Worm (Caenorhabditis elegans) whole organism, young adult: Measurements from ENCODE around the gene abi-1.

Experiments used
- D2030.7 ChIP-seq: fragments of 200-800 bp; sonication (Bioruptor generic); IDR thresholded peaks from 2 replicates; pipeline ENCODE4 v1.3.6; 2022; ENCODE audit warnings: missing genetic modification reagents, missing genetic modification characterization, missing compliant biosample characterization
- F33H1.4 ChIP-seq: fragments of 200-800 bp; sonication (Bioruptor generic); IDR thresholded peaks from 2 replicates; pipeline ENCODE4 v1.3.6; 2022; ENCODE audit warnings: missing genetic modification reagents, missing genetic modification characterization, missing compliant biosample characterization
- K12H6.12 ChIP-seq: fragments of 200-800 bp; sonication (Bioruptor generic); optimal IDR thresholded peaks from 2 replicates; lab custom pipeline; 2018; ENCODE audit warnings: mild to moderate bottlenecking, missing genetic modification characterization, missing compliant biosample characterization
- T07F8.4 ChIP-seq: sonication (generic microtip); optimal IDR thresholded peaks from 2 replicates; lab custom pipeline; 2016; ENCODE audit warnings: mild to moderate bottlenecking, missing genetic modification characterization, moderate library complexity, missing compliant biosample characterization
- Y53F4B.3 ChIP-seq: fragments of 200-800 bp; sonication (Bioruptor generic); IDR thresholded peaks from 2 replicates; pipeline ENCODE4 v1.3.6; 2022; ENCODE audit warnings: missing genetic modification reagents, missing genetic modification characterization, missing compliant biosample characterization
- Y67H2A.10 ChIP-seq: fragments of 200-800 bp; sonication (Bioruptor generic); conservative IDR thresholded peaks from 2 replicates; pipeline ENCODE4 v1.3.6; 2022; ENCODE audit warnings: missing genetic modification reagents, missing genetic modification characterization, missing compliant biosample characterization
- akir-1 ChIP-seq: fragments of 200-800 bp; sonication (Bioruptor generic); optimal IDR thresholded peaks from 2 replicates; lab custom pipeline; 2018; ENCODE audit warnings: mild to moderate bottlenecking, missing genetic modification characterization, moderate library complexity, missing compliant biosample characterization
- aptf-3 ChIP-seq: fragments of 200-800 bp; sonication (Bioruptor generic); IDR thresholded peaks from 2 replicates; pipeline ENCODE4 v1.3.6; 2022; ENCODE audit warnings: missing genetic modification characterization, missing compliant biosample characterization
- athp-1 ChIP-seq: sonication (generic microtip); optimal IDR thresholded peaks from 2 replicates; lab custom pipeline; 2017; ENCODE audit warnings: mild to moderate bottlenecking, missing genetic modification characterization, missing compliant biosample characterization
- attf-5 ChIP-seq: fragments of 200-800 bp; sonication (Bioruptor generic); optimal IDR thresholded peaks from 2 replicates; lab custom pipeline; 2018; ENCODE audit warnings: mild to moderate bottlenecking, missing genetic modification characterization, missing compliant biosample characterization
- cebp-1 ChIP-seq, 2 experiments: fragments of 200-800 bp in 1 of 2; sonication (Bioruptor generic) in 1 of 2; sonication (generic microtip) in 1 of 2; IDR thresholded peaks in 1 of 2; optimal IDR thresholded peaks in 1 of 2; 2 replicates each; pipeline versions ENCODE4 v1.3.6 to Lab custom; 2017 to 2022; ENCODE audit warnings: missing compliant biosample characterization in 2 of 2, missing genetic modification characterization in 2 of 2, mild to moderate bottlenecking in 1 of 2, missing genetic modification reagents in 1 of 2, moderate library complexity in 1 of 2
- ceh-100 ChIP-seq: fragments of 200-800 bp; sonication (Bioruptor generic); IDR thresholded peaks from 2 replicates; pipeline ENCODE4 v1.3.6; 2022; ENCODE audit warnings: missing genetic modification reagents, missing genetic modification characterization, missing compliant biosample characterization
- ceh-40 ChIP-seq: fragments of 200-800 bp; sonication (Bioruptor generic); IDR thresholded peaks from 2 replicates; pipeline ENCODE4 v1.3.6; 2022; ENCODE audit warnings: missing genetic modification characterization, missing compliant biosample characterization
- ceh-58 ChIP-seq: fragments of 200-800 bp; sonication (Bioruptor generic); IDR thresholded peaks from 2 replicates; pipeline ENCODE4 v1.3.6; 2022; ENCODE audit warnings: missing genetic modification characterization, missing compliant biosample characterization
- ceh-79 ChIP-seq: sonication (generic microtip); optimal IDR thresholded peaks from 2 replicates; lab custom pipeline; 2017; ENCODE audit warnings: mild to moderate bottlenecking, missing genetic modification characterization, missing compliant biosample characterization
- ceh-91 ChIP-seq: fragments of 200-800 bp; sonication (Bioruptor generic); IDR thresholded peaks from 2 replicates; pipeline ENCODE4 v1.3.6; 2022; ENCODE audit warnings: missing genetic modification reagents, missing genetic modification characterization, missing compliant biosample characterization
- dpl-1 ChIP-seq: fragments of 150-350 bp; optimal IDR thresholded peaks from 2 replicates; lab custom pipeline; 2014; ENCODE audit warnings: missing biosample characterization, missing genetic modification reagents, missing genetic modification characterization
- efl-1 ChIP-seq: fragments of 150-350 bp; optimal IDR thresholded peaks from 2 replicates; lab custom pipeline; 2014; ENCODE audit warnings: missing biosample characterization, missing genetic modification reagents, missing genetic modification characterization
- egl-44 ChIP-seq: fragments of 200-800 bp; sonication (Bioruptor generic); IDR thresholded peaks from 2 replicates; pipeline ENCODE4 v1.3.6; 2022; ENCODE audit warnings: missing genetic modification reagents, missing genetic modification characterization, missing compliant biosample characterization
- egrh-3 ChIP-seq: fragments of 200-800 bp; sonication (Bioruptor generic); IDR thresholded peaks from 2 replicates; pipeline ENCODE4 v1.3.6; 2022; ENCODE audit warnings: missing genetic modification reagents, missing genetic modification characterization, missing compliant biosample characterization
- lag-1 ChIP-seq: fragments of 200-800 bp; sonication (Bioruptor generic); IDR thresholded peaks from 2 replicates; pipeline ENCODE4 v1.3.6; 2022; ENCODE audit warnings: missing genetic modification reagents, missing genetic modification characterization, missing compliant biosample characterization
- lin-54 ChIP-seq: fragments of 200-800 bp; sonication (Bioruptor generic); optimal IDR thresholded peaks from 2 replicates; lab custom pipeline; 2018; ENCODE audit warnings: mild to moderate bottlenecking, missing genetic modification characterization, missing compliant biosample characterization
- lsl-1 ChIP-seq: fragments of 200-800 bp; sonication (Bioruptor generic); optimal IDR thresholded peaks from 2 replicates; lab custom pipeline; 2018; ENCODE audit warnings: mild to moderate bottlenecking, missing genetic modification characterization, moderate library complexity, missing compliant biosample characterization
- madf-6 ChIP-seq: fragments of 200-800 bp; sonication (Bioruptor generic); IDR thresholded peaks from 2 replicates; pipeline ENCODE4 v1.3.6; 2022; ENCODE audit warnings: missing genetic modification reagents, missing genetic modification characterization, missing compliant biosample characterization
- madf-8 ChIP-seq: fragments of 200-800 bp; sonication (Bioruptor generic); conservative IDR thresholded peaks from 2 replicates; pipeline ENCODE4 v1.3.6; 2022; ENCODE audit warnings: missing genetic modification reagents, missing genetic modification characterization, missing compliant biosample characterization
- mcd-1 ChIP-seq: fragments of 200-800 bp; sonication (Bioruptor generic); IDR thresholded peaks from 2 replicates; pipeline ENCODE4 v1.3.6; 2022; ENCODE audit warnings: missing genetic modification reagents, missing genetic modification characterization, missing compliant biosample characterization
- nfyb-1 ChIP-seq: fragments of 200-800 bp; sonication (Bioruptor generic); IDR thresholded peaks from 2 replicates; pipeline ENCODE4 v1.3.6; 2022; ENCODE audit warnings: missing genetic modification reagents, missing genetic modification characterization, missing compliant biosample characterization
- nhr-120 ChIP-seq: fragments of 200-800 bp; sonication (Bioruptor generic); IDR thresholded peaks from 2 replicates; pipeline ENCODE4 v1.3.6; 2022; ENCODE audit warnings: missing genetic modification characterization, missing compliant biosample characterization
- nhr-27 ChIP-seq: fragments of 200-800 bp; sonication (Bioruptor generic); optimal IDR thresholded peaks from 2 replicates; lab custom pipeline; 2018; ENCODE audit warnings: mild to moderate bottlenecking, missing genetic modification characterization, moderate library complexity, missing compliant biosample characterization
- nhr-80 ChIP-seq: sonication (generic microtip); optimal IDR thresholded peaks from 2 replicates; lab custom pipeline; 2016; ENCODE audit warnings: missing genetic modification characterization, missing compliant biosample characterization
- nhr-90 ChIP-seq: sonication (generic microtip); optimal IDR thresholded peaks from 2 replicates; lab custom pipeline; 2016; ENCODE audit warnings: missing genotype, mild to moderate bottlenecking, missing genetic modification characterization, missing compliant biosample characterization
- pbrm-1 ChIP-seq: fragments of 200-800 bp; sonication (Bioruptor generic); IDR thresholded peaks from 2 replicates; pipeline ENCODE4 v1.3.6; 2022; ENCODE audit warnings: missing genetic modification reagents, missing genetic modification characterization, missing compliant biosample characterization
- pha-4 ChIP-seq: fragments of 150-350 bp; sonication (generic microtip); optimal IDR thresholded peaks from 2 replicates; lab custom pipeline; 2014; ENCODE audit warnings: missing biosample characterization, missing genetic modification reagents, missing genetic modification characterization
- rcor-1 ChIP-seq: fragments of 200-800 bp; sonication (Bioruptor generic); IDR thresholded peaks from 2 replicates; pipeline ENCODE4 v1.3.6; 2022; ENCODE audit warnings: missing genetic modification reagents, missing genetic modification characterization, missing compliant biosample characterization
- repo-1 ChIP-seq: sonication (generic microtip); optimal IDR thresholded peaks from 2 replicates; lab custom pipeline; 2017; ENCODE audit warnings: mild to moderate bottlenecking, missing genetic modification characterization, missing compliant biosample characterization
- sdz-38 ChIP-seq: sonication (generic microtip); optimal IDR thresholded peaks from 2 replicates; lab custom pipeline; 2016; ENCODE audit warnings: missing genotype, missing genetic modification characterization, missing compliant biosample characterization
- sea-2 ChIP-seq: fragments of 200-800 bp; sonication (Bioruptor generic); IDR thresholded peaks from 2 replicates; pipeline ENCODE4 v1.3.6; 2022; ENCODE audit warnings: missing genetic modification characterization, missing compliant biosample characterization
- snpc-1.1 ChIP-seq: sonication (generic microtip); optimal IDR thresholded peaks from 2 replicates; lab custom pipeline; 2017; ENCODE audit warnings: missing genetic modification characterization, mild to moderate bottlenecking, missing compliant biosample characterization, antibody characterized with exemption, moderate library complexity, missing genotype, missing genetic modification reagents; ENCODE audit not compliant: insufficient read depth
- snpc-3.4 ChIP-seq: sonication (generic microtip); optimal IDR thresholded peaks from 2 replicates; lab custom pipeline; 2017; ENCODE audit warnings: missing genetic modification characterization, mild to moderate bottlenecking, missing compliant biosample characterization, antibody characterized with exemption, moderate library complexity, missing genotype, missing genetic modification reagents
- snpc-4 ChIP-seq, 5 experiments: fragments of 150-350 bp in 1 of 5; sonication (generic microtip) in 4 of 5; optimal IDR thresholded peaks; 2 replicates each; lab custom pipeline; 2014 to 2018; ENCODE audit warnings: missing genetic modification characterization in 5 of 5, missing biosample characterization in 3 of 5, antibody characterized with exemption in 2 of 5, mild to moderate bottlenecking in 2 of 5, missing compliant biosample characterization in 2 of 5, missing genotype in 2 of 5, moderate library complexity in 2 of 5, missing genetic modification reagents in 1 of 5
- somi-1 ChIP-seq: fragments of 200-800 bp; sonication (Bioruptor generic); optimal IDR thresholded peaks from 2 replicates; lab custom pipeline; 2018; ENCODE audit warnings: mild to moderate bottlenecking, missing genetic modification characterization, missing compliant biosample characterization
- tbx-9 ChIP-seq: sonication (generic microtip); optimal IDR thresholded peaks from 2 replicates; lab custom pipeline; 2016; ENCODE audit warnings: borderline replicate concordance, missing genetic modification characterization, inconsistent platforms, missing compliant biosample characterization
- tlf-1 ChIP-seq: fragments of 200-800 bp; sonication (Bioruptor generic); optimal IDR thresholded peaks from 2 replicates; lab custom pipeline; 2018; ENCODE audit warnings: mild to moderate bottlenecking, missing genetic modification characterization, missing compliant biosample characterization
- unc-130 ChIP-seq: sonication (generic microtip); optimal IDR thresholded peaks from 2 replicates; lab custom pipeline; 2016; ENCODE audit warnings: missing genetic modification reagents, missing genetic modification characterization, missing compliant biosample characterization
- zfh-2 ChIP-seq: fragments of 200-800 bp; sonication (Bioruptor generic); conservative IDR thresholded peaks from 2 replicates; pipeline ENCODE4 v1.3.6; 2022; ENCODE audit warnings: missing genetic modification reagents, missing genetic modification characterization, missing compliant biosample characterization
- ztf-18 ChIP-seq: sonication (generic microtip); optimal IDR thresholded peaks from 2 replicates; lab custom pipeline; 2016; ENCODE audit warnings: missing genotype, mild to moderate bottlenecking, missing genetic modification characterization, missing compliant biosample characterization
- ztf-22 ChIP-seq: fragments of 200-800 bp; sonication (Bioruptor generic); optimal IDR thresholded peaks from 2 replicates; lab custom pipeline; 2018; ENCODE audit warnings: mild to moderate bottlenecking, missing genetic modification characterization, moderate library complexity, missing compliant biosample characterization
- ztf-25 ChIP-seq: fragments of 200-800 bp; sonication (Bioruptor generic); IDR thresholded peaks from 2 replicates; pipeline ENCODE4 v1.3.6; 2022; ENCODE audit warnings: missing genetic modification reagents, missing genetic modification characterization, missing compliant biosample characterization

Gene abi-1

DNA sequence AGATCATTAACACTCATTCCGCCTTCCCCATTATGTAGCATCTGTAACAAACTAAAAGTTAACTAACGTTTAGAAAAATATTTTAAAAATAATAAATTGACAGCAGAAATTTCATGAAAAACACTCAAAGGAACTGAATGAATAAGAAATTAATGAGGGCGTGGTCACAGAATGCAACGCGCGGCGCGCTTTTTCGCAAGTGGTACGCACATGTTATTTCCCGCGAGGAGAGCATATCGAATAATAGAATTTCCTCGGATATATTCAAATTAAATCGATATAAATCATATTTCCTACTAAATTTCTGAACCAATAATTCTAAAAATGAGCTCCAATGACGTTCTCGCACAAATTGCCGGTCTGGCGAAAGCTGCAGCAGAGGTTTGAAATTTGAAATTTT is at the start of gene abi-1, which contains the start of gene arle-14:
abi-1 (minus strand) TSS at position 51 of the 400 bp plus-strand sequence.
arle-14 (plus strand) TSS at position 217 of the 400 bp plus-strand sequence.
- TF ChIP-seq snpc-4 (GFP tag; optimal IDR thresholded peaks at IDR 0.05; lab: Kevin White, UChicago) (no peak), snpc-4 (tag; optimal IDR thresholded peaks at IDR 0.05; lab: Kevin White, UChicago) (no peak), sdz-38 (tag; lab: Kevin White, UChicago) (no peak), rcor-1 (no peak), tlf-1 (no peak), cebp-1 (GFP tag; IDR thresholded peaks at IDR 0.05; lab: Robert Waterston, UW) (no peak), cebp-1 (tag; optimal IDR thresholded peaks at IDR 0.05; lab: Kevin White, UChicago) (no peak), ztf-22 (GFP tag; lab: Kevin White, UChicago) (no peak), repo-1 (tag; lab: Kevin White, UChicago) (no peak), Y53F4B.3 (GFP tag; lab: Robert Waterston, UW) (no peak), athp-1 (tag; lab: Kevin White, UChicago) (no peak), akir-1 (GFP tag; lab: Kevin White, UChicago) (no peak), K12H6.12 (tag; lab: Kevin White, UChicago) (no peak), ztf-25 (GFP tag; lab: Robert Waterston, UW) (no peak), Y67H2A.10 (no peak), ceh-58 (GFP tag; lab: Robert Waterston, UW) (no peak), T07F8.4 (tag; lab: Kevin White, UChicago) (no peak), tbx-9 (no peak), efl-1 (peak; percentile 81), ceh-91 (GFP tag; lab: Robert Waterston, UW) (0 out of 2 replicates have a peak, but pooled peaks have one; percentile 16), snpc-1.1 (tag; lab: Kevin White, UChicago) (peak; percentile 51), madf-8 (GFP tag; lab: Robert Waterston, UW) (0 out of 2 replicates have a peak, but pooled peaks have one; percentile 18), D2030.7 (GFP tag; lab: Robert Waterston, UW) (peak; percentile 16; the same call in 1 of the 2 replicates), snpc-3.4 (tag; lab: Kevin White, UChicago) (peak; percentile 29), aptf-3 (GFP tag; lab: Robert Waterston, UW) (no peak), nhr-27 (tag; lab: Kevin White, UChicago) (no peak), madf-6 (GFP tag; lab: Robert Waterston, UW) (peak; percentile 75; the same call in 1 of the 2 replicates), unc-130 (GFP tag; lab: Kevin White, UChicago) (no peak), mcd-1 (0 out of 2 replicates have a peak, but pooled peaks have one; percentile 25), egl-44 (GFP tag; lab: Robert Waterston, UW) (no peak), nhr-90 (tag; lab: Kevin White, UChicago) (no peak), lag-1 (no peak), sea-2 (no peak), dpl-1 (peak; percentile 23), lsl-1 (GFP tag; lab: Kevin White, UChicago) (peak; percentile 33), lin-54 (GFP tag; lab: Kevin White, UChicago) (peak; percentile 7), pbrm-1 (GFP tag; lab: Robert Waterston, UW) (no peak), zfh-2 (GFP tag; lab: Robert Waterston, UW) (no peak), ceh-40 (no peak), egrh-3 (GFP tag; lab: Robert Waterston, UW) (no peak), nhr-120 (no peak), ceh-100 (GFP tag; lab: Robert Waterston, UW) (no peak), somi-1 (GFP tag; lab: Kevin White, UChicago) (no peak), pha-4 (tag; lab: Kevin White, UChicago) (no peak), attf-5 (GFP tag; lab: Kevin White, UChicago) (no peak), nfyb-1 (no peak), nhr-80 (tag; lab: Kevin White, UChicago) (no peak), ceh-79 (no peak), ztf-18 (no peak), F33H1.4 (peak; percentile 43; the same call in 1 of the 2 replicates)
